Fruit fly (Drosophila melanogaster) whole organism, adult: ENCODE measurements around the gene mino.
A peak's percentile ranks its signal among the peaks of the same experiment; 100 is the strongest.

Experiments used
- CG14711 ChIP-seq: fragments of 200-800 bp; sonication (Bioruptor generic); optimal IDR thresholded peaks from 2 replicates; lab custom pipeline; 2018; ENCODE audit warnings: missing biosample characterization, mild to moderate bottlenecking, missing genetic modification characterization, moderate library complexity
- CG1620 ChIP-seq: fragments of 200-800 bp; sonication (Bioruptor generic); optimal IDR thresholded peaks from 2 replicates; lab custom pipeline; 2016; ENCODE audit warnings: missing biosample characterization, missing genetic modification characterization
- CG33017 ChIP-seq: fragments of 200-800 bp; sonication (Bioruptor generic); optimal IDR thresholded peaks from 2 replicates; lab custom pipeline; 2018; ENCODE audit warnings: missing biosample characterization, mild to moderate bottlenecking, missing genetic modification characterization, moderate library complexity
- CG7045 ChIP-seq: fragments of 200-800 bp; sonication (Bioruptor generic); optimal IDR thresholded peaks from 2 replicates; lab custom pipeline; 2017; ENCODE audit warnings: missing biosample characterization, mild to moderate bottlenecking, missing genetic modification characterization
- Clk ChIP-seq: fragments of 200-800 bp; sonication (Bioruptor generic); optimal IDR thresholded peaks from 2 replicates; lab custom pipeline; 2017; ENCODE audit warnings: missing biosample characterization, missing genetic modification characterization
- Hr96 ChIP-seq: fragments of 200-800 bp; sonication (Bioruptor generic); optimal IDR thresholded peaks from 2 replicates; lab custom pipeline; 2016; ENCODE audit warnings: missing biosample characterization, missing genetic modification characterization
- Mnt ChIP-seq: fragments of 200-800 bp; sonication (Bioruptor generic); optimal IDR thresholded peaks from 2 replicates; lab custom pipeline; 2016; ENCODE audit warnings: missing biosample characterization, mild to moderate bottlenecking, missing genetic modification characterization
- cic ChIP-seq: fragments of 200-800 bp; sonication (Bioruptor generic); optimal IDR thresholded peaks from 2 replicates; lab custom pipeline; 2017; ENCODE audit warnings: missing biosample characterization, mild to moderate bottlenecking, missing genetic modification characterization, moderate library complexity
- kay ChIP-seq: fragments of 200-800 bp; sonication (Bioruptor generic); peaks from one replicate; lab custom pipeline; 2016; ENCODE audit warnings: missing biosample characterization, missing genetic modification characterization, borderline replicate concordance
- pad ChIP-seq: fragments of 200-800 bp; sonication (Bioruptor generic); optimal IDR thresholded peaks from 3 replicates; lab custom pipeline; 2017; ENCODE audit warnings: missing biosample characterization, missing genetic modification characterization, mild to moderate bottlenecking, moderate library complexity, missing genetic modification reagents
- toe ChIP-seq: fragments of 200-800 bp; sonication (Bioruptor generic); optimal IDR thresholded peaks from 2 replicates; lab custom pipeline; 2016; ENCODE audit warnings: missing biosample characterization, missing genetic modification characterization

DNA sequence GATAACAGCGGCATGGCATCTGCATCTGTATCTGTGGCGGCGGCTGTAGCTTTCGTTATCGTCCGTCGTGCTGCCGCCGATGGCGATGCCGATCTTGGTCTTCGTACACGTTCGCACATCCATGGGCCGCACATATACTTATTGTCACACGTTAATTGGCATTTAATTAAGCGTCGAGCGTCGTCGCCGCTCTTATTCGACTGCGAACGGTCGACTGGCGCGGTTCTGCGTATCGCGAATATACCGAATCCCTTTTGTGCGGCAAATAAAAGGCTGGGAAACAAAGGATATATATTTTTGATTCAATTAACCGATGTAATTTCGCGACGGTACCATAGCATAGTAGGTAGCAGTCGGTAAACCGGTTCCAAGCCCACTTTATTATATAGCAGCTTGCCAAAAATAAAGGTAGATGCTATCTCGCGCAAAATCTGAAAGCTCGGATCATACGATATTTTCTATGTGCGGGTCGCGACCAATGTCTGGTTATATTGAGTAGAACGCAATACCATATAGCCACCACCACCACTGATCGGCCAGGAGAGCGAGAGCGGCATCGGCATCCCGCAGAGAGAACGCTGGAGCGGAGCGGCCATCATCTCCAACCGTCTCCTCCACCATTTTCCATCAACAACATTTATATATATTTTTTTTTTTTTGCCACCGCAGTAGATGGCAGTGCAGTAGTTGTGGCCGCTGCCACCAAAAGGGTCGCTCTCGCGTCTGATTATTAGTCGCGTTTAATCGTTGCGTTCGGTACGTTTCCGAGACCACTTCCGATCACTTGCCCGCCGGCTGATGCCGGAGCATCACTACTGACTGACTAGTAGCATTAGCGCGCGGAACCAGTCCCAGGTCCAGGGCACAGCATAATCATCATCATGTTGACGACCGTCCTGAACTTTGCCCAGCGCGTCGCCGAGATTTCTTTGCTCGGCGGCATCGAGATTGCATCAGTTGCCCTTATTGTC lies at the start of gene mino:
- TF ChIP-seq CG1620 (GFP tag; lab: Kevin White, UChicago) (no peak), CG7045 (GFP tag; lab: Kevin White, UChicago) (peak; percentile 14), CG33017 (tag; lab: Kevin White, UChicago) (no peak), kay (GFP tag; lab: Kevin White, UChicago) (peak; percentile 87), Hr96 (GFP tag; lab: Kevin White, UChicago) (peak; percentile 11), toe (GFP tag; lab: Kevin White, UChicago) (peak; percentile 76), Mnt (peak; percentile 75), pad (GFP tag; lab: Kevin White, UChicago) (peak; percentile 23), Clk (GFP tag; lab: Kevin White, UChicago) (peak; percentile 43), cic (peak; percentile 73), CG14711 (tag; lab: Kevin White, UChicago) (peak; percentile 33)
